Worm (Caenorhabditis elegans): ENCODE measurements around the gene jhdm-1.

Gene jhdm-1

ce11 chrIII:6508327-6508726, 54.0 kb downstream of the jhdm-1 start:
- TF ChIP-seq ztf-23 (GFP tag; IDR thresholded peaks at IDR 0.05), result no peak
- TF ChIP-seq tab-1 (GFP tag; IDR thresholded peaks at IDR 0.05), result no peak
- TF ChIP-seq cog-1 (tag; optimal IDR thresholded peaks at IDR 0.05), result no peak
- TF ChIP-seq med-1 (GFP tag; optimal IDR thresholded peaks at IDR 0.05; ENCODE audit: insufficient read depth), result no peak
- no peak for TF ChIP-seq ref-1 (GFP tag; conservative IDR thresholded peaks at IDR 0.05)
- TF ChIP-seq T22C8.4 (GFP tag; IDR thresholded peaks at IDR 0.05), result no peak
- no peak for TF ChIP-seq flt-1 (GFP tag; IDR thresholded peaks at IDR 0.05)
- no peak for TF ChIP-seq klf-2 (GFP tag; conservative IDR thresholded peaks at IDR 0.05)
- TF ChIP-seq ztf-29 (GFP tag; IDR thresholded peaks at IDR 0.05), result no peak

ce11 chrIII:6509301-6509700, 55.0 kb downstream of the jhdm-1 start:
- TF ChIP-seq ref-1 (GFP tag; conservative IDR thresholded peaks at IDR 0.05), result no peak
- TF ChIP-seq klf-2 (GFP tag; conservative IDR thresholded peaks at IDR 0.05), result no peak
- TF ChIP-seq T22C8.4 (GFP tag; IDR thresholded peaks at IDR 0.05), result no peak
- no peak for TF ChIP-seq flt-1 (GFP tag; IDR thresholded peaks at IDR 0.05)
- no peak for TF ChIP-seq cog-1 (tag; optimal IDR thresholded peaks at IDR 0.05)
- TF ChIP-seq ztf-29 (GFP tag; IDR thresholded peaks at IDR 0.05), result no peak
- no peak for TF ChIP-seq tab-1 (GFP tag; IDR thresholded peaks at IDR 0.05)
- TF ChIP-seq ztf-23 (GFP tag; IDR thresholded peaks at IDR 0.05), result no peak
- TF ChIP-seq med-1 (GFP tag; optimal IDR thresholded peaks at IDR 0.05; ENCODE audit: insufficient read depth), result no peak
